Worm (Caenorhabditis elegans) whole organism, young adult: ENCODE data around the gene srw-62.

Experiments used
- B0261.1 ChIP-seq: sonication (generic microtip); optimal IDR thresholded peaks from 2 replicates; lab custom pipeline; 2016; ENCODE audit warnings: mild to moderate bottlenecking, missing genetic modification characterization, moderate library complexity, missing compliant biosample characterization
- C06A6.2 ChIP-seq: fragments of 200-800 bp; sonication (Bioruptor generic); conservative IDR thresholded peaks from 2 replicates; pipeline ENCODE4 v1.3.6; 2022; ENCODE audit warnings: missing genetic modification characterization, missing compliant biosample characterization
- F23B12.7 ChIP-seq: sonication (generic microtip); optimal IDR thresholded peaks from 2 replicates; lab custom pipeline; 2017; ENCODE audit warnings: missing genetic modification characterization, mild to moderate bottlenecking, missing compliant biosample characterization, antibody characterized with exemption, moderate library complexity; ENCODE audit not compliant: insufficient read depth
- K11D2.4 ChIP-seq: fragments of 200-800 bp; sonication (Bioruptor generic); IDR thresholded peaks from 2 replicates; pipeline ENCODE4 v1.3.6; 2022; ENCODE audit warnings: missing genetic modification reagents, missing genetic modification characterization, missing compliant biosample characterization
- K12H6.12 ChIP-seq: fragments of 200-800 bp; sonication (Bioruptor generic); optimal IDR thresholded peaks from 2 replicates; lab custom pipeline; 2018; ENCODE audit warnings: mild to moderate bottlenecking, missing genetic modification characterization, missing compliant biosample characterization
- ZK185.1 ChIP-seq: sonication (generic microtip); optimal IDR thresholded peaks from 2 replicates; lab custom pipeline; 2016; ENCODE audit warnings: mild to moderate bottlenecking, missing genetic modification characterization, missing compliant biosample characterization; ENCODE audit not compliant: poor library complexity, severe bottlenecking
- egl-18 ChIP-seq: fragments of 200-800 bp; sonication (Bioruptor generic); IDR thresholded peaks from 2 replicates; pipeline ENCODE4 v1.3.6; 2022; ENCODE audit warnings: missing genetic modification reagents, missing genetic modification characterization, missing compliant biosample characterization
- lag-1 ChIP-seq: fragments of 200-800 bp; sonication (Bioruptor generic); IDR thresholded peaks from 2 replicates; pipeline ENCODE4 v1.3.6; 2022; ENCODE audit warnings: missing genetic modification reagents, missing genetic modification characterization, missing compliant biosample characterization
- lir-1 ChIP-seq: fragments of 200-800 bp; sonication (Bioruptor generic); conservative IDR thresholded peaks from 2 replicates; pipeline ENCODE4 v1.3.6; 2022; ENCODE audit warnings: missing genetic modification reagents, missing genetic modification characterization, missing compliant biosample characterization
- nfya-1 ChIP-seq: sonication (generic microtip); optimal IDR thresholded peaks from 2 replicates; lab custom pipeline; 2017; ENCODE audit warnings: antibody characterized with exemption, missing compliant biosample characterization, missing genetic modification characterization, borderline replicate concordance; ENCODE audit not compliant: insufficient read depth
- nfya-2 ChIP-seq: fragments of 200-800 bp; sonication (Bioruptor generic); IDR thresholded peaks from 2 replicates; pipeline ENCODE4 v1.3.6; 2022; ENCODE audit warnings: missing genetic modification reagents, missing genetic modification characterization, missing compliant biosample characterization
- snpc-4 ChIP-seq, 5 experiments: fragments of 150-350 bp in 1 of 5; sonication (generic microtip) in 4 of 5; optimal IDR thresholded peaks; 2 replicates each; lab custom pipeline; 2014 to 2018; ENCODE audit warnings: missing genetic modification characterization in 5 of 5, missing biosample characterization in 3 of 5, antibody characterized with exemption in 2 of 5, mild to moderate bottlenecking in 2 of 5, missing compliant biosample characterization in 2 of 5, missing genotype in 2 of 5, moderate library complexity in 2 of 5, missing genetic modification reagents in 1 of 5
- unc-62 ChIP-seq: fragments of 150-350 bp; optimal IDR thresholded peaks from 2 replicates; lab custom pipeline; 2014; ENCODE audit warnings: missing biosample characterization, missing genetic modification reagents, missing genetic modification characterization
- ztf-6 ChIP-seq: fragments of 200-800 bp; sonication (Bioruptor generic); IDR thresholded peaks from 2 replicates; pipeline ENCODE4 v1.3.6; 2022; ENCODE audit warnings: missing genetic modification reagents, missing genetic modification characterization, missing compliant biosample characterization

ce11 chrII:7864892-7865291 is 39.7 kb downstream of the srw-62 start:
- TF ChIP-seq nfya-2 (GFP tag; lab: Robert Waterston, UW) (no peak), ZK185.1 (tag; lab: Kevin White, UChicago) (no peak), F23B12.7 (tag; lab: Kevin White, UChicago) (no peak), K11D2.4 (GFP tag; lab: Robert Waterston, UW) (no peak), egl-18 (GFP tag; lab: Robert Waterston, UW) (no peak), snpc-4 (GFP tag; optimal IDR thresholded peaks at IDR 0.05; lab: Kevin White, UChicago) (no peak), snpc-4 (tag; optimal IDR thresholded peaks at IDR 0.05; lab: Kevin White, UChicago) (no peak), lag-1 (GFP tag; lab: Robert Waterston, UW) (no peak), ztf-6 (GFP tag; lab: Robert Waterston, UW) (no peak), K12H6.12 (tag; lab: Kevin White, UChicago) (no peak), unc-62 (GFP tag; lab: Kevin White, UChicago) (no peak), B0261.1 (tag; lab: Kevin White, UChicago) (no peak), lir-1 (GFP tag; lab: Robert Waterston, UW) (no peak), C06A6.2 (GFP tag; lab: Robert Waterston, UW) (no peak), nfya-1 (tag; lab: Kevin White, UChicago) (no peak)
